Worm (Caenorhabditis elegans) whole organism, L1 larva: Measurements from ENCODE around the gene F25D1.8.

Experiments used
- C34B4.2 ChIP-seq: sonication (generic microtip); optimal IDR thresholded peaks from 2 replicates; lab custom pipeline; 2017; ENCODE audit warnings: mild to moderate bottlenecking, missing genetic modification characterization, missing compliant biosample characterization
- F16B12.6 ChIP-seq: fragments of 150-350 bp; optimal IDR thresholded peaks from 2 replicates; lab custom pipeline; 2014; ENCODE audit warnings: missing biosample characterization, missing genetic modification characterization
- Y116A8C.19 ChIP-seq: sonication (generic microtip); optimal IDR thresholded peaks from 2 replicates; lab custom pipeline; 2016; ENCODE audit warnings: missing compliant biosample characterization, missing genetic modification characterization, borderline replicate concordance
- aha-1 ChIP-seq: fragments of 150-350 bp; optimal IDR thresholded peaks from 2 replicates; lab custom pipeline; 2014; ENCODE audit warnings: missing biosample characterization, missing genetic modification characterization
- aly-2 ChIP-seq: fragments of 150-350 bp; optimal IDR thresholded peaks from 2 replicates; lab custom pipeline; 2014; ENCODE audit warnings: missing biosample characterization, missing genetic modification characterization
- blmp-1 ChIP-seq: fragments of 150-350 bp; optimal IDR thresholded peaks from 2 replicates; lab custom pipeline; 2014; ENCODE audit warnings: missing biosample characterization, missing genetic modification characterization
- ceh-63 ChIP-seq: fragments of 200-800 bp; sonication (Bioruptor generic); optimal IDR thresholded peaks from 2 replicates; lab custom pipeline; 2018; ENCODE audit warnings: mild to moderate bottlenecking, missing genetic modification characterization, missing compliant biosample characterization
- ceh-8 ChIP-seq: fragments of 200-800 bp; sonication (Bioruptor generic); optimal IDR thresholded peaks from 2 replicates; lab custom pipeline; 2018; ENCODE audit warnings: mild to moderate bottlenecking, missing genetic modification characterization, moderate library complexity, missing compliant biosample characterization
- ceh-88 ChIP-seq: fragments of 200-800 bp; sonication (Bioruptor generic); IDR thresholded peaks from 2 replicates; pipeline ENCODE4 v1.3.6; 2022; ENCODE audit warnings: missing genetic modification characterization, missing compliant biosample characterization
- ceh-90 ChIP-seq: sonication (generic microtip); optimal IDR thresholded peaks from 2 replicates; lab custom pipeline; 2016; ENCODE audit warnings: missing genetic modification characterization, missing compliant biosample characterization
- dpl-1 ChIP-seq, 3 experiments: fragments of 150-350 bp in 2 of 3; sonication (generic microtip) in 1 of 3; optimal IDR thresholded peaks; 2 replicates each; lab custom pipeline; 2014 to 2017; ENCODE audit warnings: missing biosample characterization in 3 of 3, missing genetic modification characterization in 3 of 3, missing genetic modification reagents in 3 of 3
- efl-3 ChIP-seq: fragments of 200-800 bp; sonication (Bioruptor generic); optimal IDR thresholded peaks from 2 replicates; lab custom pipeline; 2018; ENCODE audit warnings: mild to moderate bottlenecking, missing genetic modification characterization, missing compliant biosample characterization
- elt-2 ChIP-seq: sonication (generic microtip); optimal IDR thresholded peaks from 2 replicates; lab custom pipeline; 2016; ENCODE audit warnings: missing genetic modification characterization, mild to moderate bottlenecking, inconsistent platforms, missing compliant biosample characterization, missing genetic modification reagents
- ets-5 ChIP-seq: fragments of 200-800 bp; sonication (Bioruptor generic); IDR thresholded peaks from 2 replicates; pipeline ENCODE4 v1.3.6; 2022; ENCODE audit warnings: missing genetic modification characterization, missing compliant biosample characterization
- fkh-10 ChIP-seq: sonication (generic microtip); optimal IDR thresholded peaks from 2 replicates; lab custom pipeline; 2017; ENCODE audit warnings: missing biosample characterization, missing genetic modification reagents, missing genetic modification characterization
- fkh-8 ChIP-seq: sonication (generic microtip); optimal IDR thresholded peaks from 2 replicates; lab custom pipeline; 2016; ENCODE audit warnings: mild to moderate bottlenecking, missing genetic modification characterization, missing compliant biosample characterization
- grh-1 ChIP-seq: fragments of 200-800 bp; sonication (Bioruptor generic); IDR thresholded peaks from 2 replicates; pipeline ENCODE4 v1.3.6; 2022; ENCODE audit warnings: missing genetic modification reagents, missing genetic modification characterization, missing compliant biosample characterization
- hlh-17 ChIP-seq: fragments of 200-800 bp; sonication (Bioruptor generic); optimal IDR thresholded peaks from 2 replicates; lab custom pipeline; 2018; ENCODE audit warnings: missing genetic modification characterization, mild to moderate bottlenecking, missing compliant biosample characterization, moderate library complexity, borderline replicate concordance
- isw-1 ChIP-seq: fragments of 200-800 bp; sonication (Bioruptor generic); IDR thresholded peaks from 2 replicates; pipeline ENCODE4 v1.3.6; 2022; ENCODE audit warnings: missing genetic modification characterization, missing compliant biosample characterization
- lin-13 ChIP-seq: fragments of 150-350 bp; optimal IDR thresholded peaks from 2 replicates; lab custom pipeline; 2014; ENCODE audit warnings: missing biosample characterization, missing genetic modification reagents, missing genetic modification characterization
- lin-14 ChIP-seq: fragments of 200-800 bp; sonication (Bioruptor generic); optimal IDR thresholded peaks from 2 replicates; lab custom pipeline; 2018; ENCODE audit warnings: mild to moderate bottlenecking, missing genetic modification characterization, moderate library complexity, missing compliant biosample characterization
- lin-15B ChIP-seq: fragments of 150-350 bp; sonication (generic microtip); optimal IDR thresholded peaks from 3 replicates; lab custom pipeline; 2014; ENCODE audit warnings: missing biosample characterization, missing genetic modification characterization
- lin-35 ChIP-seq, 2 experiments: fragments of 150-350 bp; optimal IDR thresholded peaks; 2 replicates each; lab custom pipeline; 2014; ENCODE audit warnings: missing biosample characterization in 2 of 2, missing genetic modification characterization in 2 of 2, missing genetic modification reagents in 2 of 2
- lir-3 ChIP-seq: sonication (generic microtip); optimal IDR thresholded peaks from 2 replicates; lab custom pipeline; 2016; ENCODE audit warnings: mild to moderate bottlenecking, missing genetic modification characterization, moderate library complexity, missing compliant biosample characterization; ENCODE audit not compliant: poor library complexity
- lsy-2 ChIP-seq, 2 experiments: fragments of 150-350 bp; optimal IDR thresholded peaks; 2 replicates each; lab custom pipeline; 2014; ENCODE audit warnings: missing biosample characterization in 2 of 2, missing genetic modification characterization in 2 of 2
- mab-9 ChIP-seq: fragments of 200-800 bp; sonication (Bioruptor generic); IDR thresholded peaks from 2 replicates; pipeline ENCODE4 v1.3.6; 2022; ENCODE audit warnings: missing genetic modification reagents, missing genetic modification characterization, missing compliant biosample characterization
- mdl-1 ChIP-seq, 2 experiments: fragments of 150-350 bp; optimal IDR thresholded peaks; 2 replicates each; lab custom pipeline; 2014 to 2017; ENCODE audit warnings: missing biosample characterization in 2 of 2, missing genetic modification characterization in 2 of 2, inconsistent platforms in 1 of 2
- mef-2 ChIP-seq: fragments of 150-350 bp; optimal IDR thresholded peaks from 2 replicates; lab custom pipeline; 2014; ENCODE audit warnings: missing biosample characterization, missing genetic modification characterization
- mep-1 ChIP-seq: fragments of 150-350 bp; optimal IDR thresholded peaks from 2 replicates; lab custom pipeline; 2014; ENCODE audit warnings: missing biosample characterization, missing genetic modification characterization
- nhr-11 ChIP-seq: fragments of 150-350 bp; optimal IDR thresholded peaks from 2 replicates; lab custom pipeline; 2014; ENCODE audit warnings: missing biosample characterization, missing genetic modification characterization
- nhr-12 ChIP-seq: sonication (generic microtip); optimal IDR thresholded peaks from 2 replicates; lab custom pipeline; 2017; ENCODE audit warnings: missing biosample characterization, missing genetic modification characterization
- nhr-19 ChIP-seq: fragments of 200-800 bp; sonication (Bioruptor generic); conservative IDR thresholded peaks from 2 replicates; pipeline ENCODE4 v1.3.6; 2022; ENCODE audit warnings: missing genetic modification characterization, missing compliant biosample characterization
- nhr-28 ChIP-seq: fragments of 150-350 bp; optimal IDR thresholded peaks from 2 replicates; lab custom pipeline; 2014; ENCODE audit warnings: missing biosample characterization, missing genetic modification characterization
- nhr-47 ChIP-seq: sonication (generic microtip); optimal IDR thresholded peaks from 2 replicates; lab custom pipeline; 2016; ENCODE audit warnings: mild to moderate bottlenecking, missing genetic modification characterization, moderate library complexity, missing compliant biosample characterization
- nhr-71 ChIP-seq: sonication (generic microtip); optimal IDR thresholded peaks from 2 replicates; lab custom pipeline; 2016; ENCODE audit warnings: mild to moderate bottlenecking, missing genetic modification characterization, moderate library complexity, missing compliant biosample characterization
- nhr-76 ChIP-seq: sonication (generic microtip); optimal IDR thresholded peaks from 2 replicates; lab custom pipeline; 2017; ENCODE audit warnings: missing biosample characterization, missing genetic modification characterization
- nhr-77 ChIP-seq: fragments of 150-350 bp; optimal IDR thresholded peaks from 2 replicates; lab custom pipeline; 2014; ENCODE audit warnings: missing biosample characterization, missing genetic modification characterization
- nhr-85 ChIP-seq: sonication (generic microtip); peaks from one replicate; lab custom pipeline; 2016; ENCODE audit warnings: missing genetic modification characterization, inconsistent platforms, missing compliant biosample characterization
- pag-3 ChIP-seq: sonication (generic microtip); optimal IDR thresholded peaks from 2 replicates; lab custom pipeline; 2017; ENCODE audit warnings: missing genetic modification characterization, mild to moderate bottlenecking, missing compliant biosample characterization, antibody characterized with exemption, borderline replicate concordance; ENCODE audit not compliant: insufficient read depth
- pax-3 ChIP-seq: fragments of 200-800 bp; sonication (Bioruptor generic); optimal IDR thresholded peaks from 2 replicates; lab custom pipeline; 2018; ENCODE audit warnings: mild to moderate bottlenecking, missing genetic modification characterization, moderate library complexity, missing compliant biosample characterization
- pqm-1 ChIP-seq: sonication (generic microtip); optimal IDR thresholded peaks from 3 replicates; lab custom pipeline; 2017; ENCODE audit warnings: missing biosample characterization, missing genetic modification characterization
- rnt-1 ChIP-seq: sonication (generic microtip); optimal IDR thresholded peaks from 2 replicates; lab custom pipeline; 2016; ENCODE audit warnings: mild to moderate bottlenecking, missing genetic modification characterization, moderate library complexity, missing compliant biosample characterization
- snpc-4 ChIP-seq: fragments of 150-350 bp; optimal IDR thresholded peaks from 2 replicates; lab custom pipeline; 2014; ENCODE audit warnings: missing biosample characterization, missing genetic modification characterization
- snu-23 ChIP-seq: sonication (generic microtip); optimal IDR thresholded peaks from 2 replicates; lab custom pipeline; 2016; ENCODE audit warnings: missing genetic modification characterization, missing compliant biosample characterization
- swsn-7 ChIP-seq: sonication (generic microtip); optimal IDR thresholded peaks from 2 replicates; lab custom pipeline; 2016; ENCODE audit warnings: missing genetic modification characterization, missing compliant biosample characterization
- unc-86 ChIP-seq: sonication (generic microtip); optimal IDR thresholded peaks from 2 replicates; lab custom pipeline; 2016; ENCODE audit warnings: missing genetic modification characterization, missing compliant biosample characterization
- unc-98 ChIP-seq: fragments of 200-800 bp; sonication (Bioruptor generic); IDR thresholded peaks from 2 replicates; pipeline ENCODE4 v1.3.6; 2022; ENCODE audit warnings: missing genetic modification characterization, missing compliant biosample characterization
- vab-15 ChIP-seq: sonication (generic microtip); optimal IDR thresholded peaks from 2 replicates; lab custom pipeline; 2017; ENCODE audit warnings: missing genotype, mild to moderate bottlenecking, missing genetic modification characterization, missing compliant biosample characterization
- xbp-1 ChIP-seq: sonication (generic microtip); optimal IDR thresholded peaks from 2 replicates; lab custom pipeline; 2016; ENCODE audit warnings: missing genetic modification characterization, missing compliant biosample characterization
- zag-1 ChIP-seq: fragments of 150-350 bp; optimal IDR thresholded peaks from 2 replicates; lab custom pipeline; 2014; ENCODE audit warnings: missing biosample characterization, missing genetic modification characterization
- zip-4 ChIP-seq: fragments of 200-800 bp; sonication (Bioruptor generic); optimal IDR thresholded peaks from 2 replicates; lab custom pipeline; 2018; ENCODE audit warnings: mild to moderate bottlenecking, missing genetic modification characterization, moderate library complexity, missing compliant biosample characterization
- ztf-4 ChIP-seq: fragments of 150-350 bp; optimal IDR thresholded peaks from 2 replicates; lab custom pipeline; 2014; ENCODE audit warnings: missing biosample characterization, missing genetic modification characterization

Gene F25D1.8

DNA sequence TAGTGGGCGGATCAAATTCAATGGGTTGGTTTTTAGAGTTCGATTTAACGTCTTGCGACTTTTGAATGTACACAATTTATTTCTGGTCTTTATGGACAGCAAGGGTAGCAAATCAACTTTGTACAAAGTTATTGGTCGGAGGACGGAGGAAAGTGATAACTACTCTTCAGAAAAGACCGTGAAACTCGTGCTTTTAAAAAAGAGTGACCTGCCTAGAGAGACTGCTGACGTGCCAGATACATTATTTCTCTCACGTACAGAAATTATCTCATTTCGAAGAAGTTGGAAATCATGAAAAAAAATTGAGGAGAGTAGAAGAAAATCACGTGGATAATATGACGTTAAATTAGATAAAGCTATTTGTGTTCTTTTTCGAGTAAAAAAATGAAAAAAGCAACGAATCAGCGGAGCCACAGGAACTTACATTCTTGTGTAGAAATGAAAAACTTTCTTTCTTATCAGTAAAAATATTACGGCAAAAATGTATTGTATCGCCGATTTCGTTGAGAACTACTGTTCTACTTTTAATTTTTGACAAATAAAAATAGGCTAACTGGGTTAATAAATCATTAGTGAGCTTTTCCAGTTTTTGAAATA is 3.0 kb upstream of the F25D1.8 start, which contains the start of gene ppm-1.A (continued):
- TF ChIP-seq nhr-85 (tag; lab: Kevin White, UChicago) (peak; percentile 60), ceh-88 (GFP tag; lab: Robert Waterston, UW) (no peak), zag-1 (tag; lab: Kevin White, UChicago) (no peak), nhr-77 (tag; lab: Kevin White, UChicago) (no peak), fkh-8 (tag; lab: Kevin White, UChicago) (no peak), ztf-4 (tag; lab: Kevin White, UChicago) (no peak), nhr-76 (tag; lab: Kevin White, UChicago) (no peak), nhr-28 (tag; lab: Kevin White, UChicago) (no peak), nhr-71 (tag; lab: Kevin White, UChicago) (peak; percentile 57), pqm-1 (tag; lab: Kevin White, UChicago) (no peak), C34B4.2 (tag; lab: Kevin White, UChicago) (no peak), xbp-1 (tag; lab: Kevin White, UChicago) (no peak), zip-4 (GFP tag; lab: Kevin White, UChicago) (no peak), ceh-63 (GFP tag; lab: Kevin White, UChicago) (no peak), fkh-10 (GFP tag; lab: Kevin White, UChicago) (no peak), pag-3 (tag; lab: Kevin White, UChicago) (no peak), blmp-1 (peak; percentile 73), F16B12.6 (no peak), aha-1 (tag; lab: Kevin White, UChicago) (no peak), nhr-47 (tag; lab: Kevin White, UChicago) (no peak), mep-1 (tag; lab: Kevin White, UChicago) (peak; percentile 29), lir-3 (tag; lab: Kevin White, UChicago) (peak; percentile 10), pax-3 (no peak), mdl-1 (tag; optimal IDR thresholded peaks at IDR 0.05; lab: Kevin White, UChicago) (peak in 1 of 2 experiments; percentile 22), nhr-12 (tag; lab: Kevin White, UChicago) (no peak), unc-86 (tag; lab: Kevin White, UChicago) (no peak), lin-15B (tag; lab: Kevin White, UChicago) (no peak), dpl-1 (GFP tag; optimal IDR thresholded peaks at IDR 0.05; lab: Kevin White, UChicago) (peak in 1 of 3 experiments; percentile 50), lin-35 (GFP tag; optimal IDR thresholded peaks at IDR 0.05; lab: Kevin White, UChicago) (peak in 1 of 2 experiments; percentile 44), nhr-11 (tag; lab: Kevin White, UChicago) (no peak), hlh-17 (no peak), lsy-2 (tag; optimal IDR thresholded peaks at IDR 0.05; lab: Kevin White, UChicago) (peak; percentile 1 to 28), rnt-1 (tag; lab: Kevin White, UChicago) (peak; percentile 1), lin-13 (GFP tag; lab: Kevin White, UChicago) (no peak), ets-5 (GFP tag; lab: Robert Waterston, UW) (no peak), ceh-8 (GFP tag; lab: Kevin White, UChicago) (no peak), lin-14 (GFP tag; lab: Kevin White, UChicago) (peak; percentile 54), ceh-90 (no peak), efl-3 (no peak), nhr-19 (GFP tag; lab: Robert Waterston, UW) (no peak; the same call in 1 of the 2 replicates), swsn-7 (no peak), unc-98 (GFP tag; lab: Robert Waterston, UW) (no peak), mab-9 (GFP tag; lab: Robert Waterston, UW) (no peak), snu-23 (GFP tag; lab: Kevin White, UChicago) (peak; percentile 45), isw-1 (GFP tag; lab: Robert Waterston, UW) (no peak), vab-15 (tag; lab: Kevin White, UChicago) (no peak), mef-2 (no peak), elt-2 (tag; lab: Kevin White, UChicago) (no peak), snpc-4 (tag; lab: Kevin White, UChicago) (no peak), Y116A8C.19 (tag; lab: Kevin White, UChicago) (no peak), aly-2 (tag; lab: Kevin White, UChicago) (no peak), grh-1 (GFP tag; lab: Robert Waterston, UW) (no peak)
